Worm (Caenorhabditis elegans) whole organism, L3 larva: ENCODE results near the gene srj-25.

Experiments used
- R02D3.7 ChIP-seq: fragments of 150-350 bp; optimal IDR thresholded peaks from 2 replicates; lab custom pipeline; 2014; ENCODE audit warnings: missing biosample characterization, missing genetic modification characterization
- ZK546.5 ChIP-seq: sonication (generic microtip); optimal IDR thresholded peaks from 2 replicates; lab custom pipeline; 2017; ENCODE audit warnings: missing biosample characterization, missing genetic modification characterization
- aly-2 ChIP-seq: fragments of 150-350 bp; optimal IDR thresholded peaks from 2 replicates; lab custom pipeline; 2014; ENCODE audit warnings: missing biosample characterization, missing genetic modification characterization
- ama-1 ChIP-seq: fragments of 150-350 bp; optimal IDR thresholded peaks from 2 replicates; lab custom pipeline; 2018
- ceh-16 ChIP-seq: sonication (generic microtip); optimal IDR thresholded peaks from 2 replicates; lab custom pipeline; 2017; ENCODE audit warnings: missing biosample characterization, missing genetic modification characterization
- ceh-28 ChIP-seq: fragments of 150-350 bp; optimal IDR thresholded peaks from 2 replicates; lab custom pipeline; 2014; ENCODE audit warnings: missing biosample characterization, missing genetic modification reagents, missing genetic modification characterization
- ceh-82 ChIP-seq: fragments of 150-350 bp; optimal IDR thresholded peaks from 2 replicates; lab custom pipeline; 2014; ENCODE audit warnings: missing biosample characterization, missing genetic modification characterization
- ceh-9 ChIP-seq: sonication (generic microtip); optimal IDR thresholded peaks from 2 replicates; lab custom pipeline; 2018; ENCODE audit warnings: missing biosample characterization, missing genetic modification characterization
- daf-12 ChIP-seq: fragments of 150-350 bp; optimal IDR thresholded peaks from 2 replicates; lab custom pipeline; 2014; ENCODE audit warnings: missing biosample characterization, missing genetic modification reagents, missing genetic modification characterization
- egl-27 ChIP-seq: sonication (generic microtip); optimal IDR thresholded peaks from 4 replicates; lab custom pipeline; 2017; ENCODE audit warnings: missing biosample characterization, missing genetic modification reagents, missing genetic modification characterization
- egl-5 ChIP-seq: fragments of 150-350 bp; optimal IDR thresholded peaks from 2 replicates; lab custom pipeline; 2017; ENCODE audit warnings: missing biosample characterization, missing genetic modification reagents, missing genetic modification characterization, inconsistent platforms
- elt-1 ChIP-seq: fragments of 150-350 bp; optimal IDR thresholded peaks from 2 replicates; lab custom pipeline; 2014; ENCODE audit warnings: missing biosample characterization, missing genetic modification characterization
- elt-2 ChIP-seq: sonication (generic microtip); optimal IDR thresholded peaks from 2 replicates; lab custom pipeline; 2016; ENCODE audit warnings: missing genetic modification reagents, mild to moderate bottlenecking, missing genetic modification characterization, missing compliant biosample characterization
- elt-3 ChIP-seq, 3 experiments: fragments of 150-350 bp in 1 of 3; sonication (generic microtip) in 2 of 3; optimal IDR thresholded peaks; 2 replicates in 2 of 3; 4 replicates in 1 of 3; lab custom pipeline; 2014 to 2017; ENCODE audit warnings: missing biosample characterization in 3 of 3, missing genetic modification characterization in 3 of 3
- eor-1 ChIP-seq, 2 experiments: fragments of 150-350 bp; optimal IDR thresholded peaks; 2 replicates each; lab custom pipeline; 2014 to 2018; ENCODE audit warnings: missing biosample characterization in 2 of 2, missing genetic modification characterization in 2 of 2
- fkh-10 ChIP-seq: sonication (generic microtip); optimal IDR thresholded peaks from 2 replicates; lab custom pipeline; 2017; ENCODE audit warnings: missing biosample characterization, missing genetic modification reagents, missing genetic modification characterization
- fkh-2 ChIP-seq: fragments of 150-350 bp; optimal IDR thresholded peaks from 2 replicates; lab custom pipeline; 2014; ENCODE audit warnings: missing biosample characterization, missing genetic modification reagents, missing genetic modification characterization
- fos-1 ChIP-seq: fragments of 150-350 bp; optimal IDR thresholded peaks from 2 replicates; lab custom pipeline; 2014; ENCODE audit warnings: missing biosample characterization, missing genetic modification characterization
- hmg-11 ChIP-seq: sonication (generic microtip); optimal IDR thresholded peaks from 2 replicates; lab custom pipeline; 2016; ENCODE audit warnings: missing genetic modification characterization, missing compliant biosample characterization
- jun-1 ChIP-seq: fragments of 150-350 bp; optimal IDR thresholded peaks from 2 replicates; lab custom pipeline; 2014; ENCODE audit warnings: missing biosample characterization, missing genetic modification reagents, missing genetic modification characterization
- lin-15B ChIP-seq: fragments of 150-350 bp; optimal IDR thresholded peaks from 2 replicates; lab custom pipeline; 2014; ENCODE audit warnings: missing biosample characterization, missing genetic modification characterization
- lin-39 ChIP-seq: fragments of 150-350 bp; optimal IDR thresholded peaks from 2 replicates; lab custom pipeline; 2018; ENCODE audit warnings: missing biosample characterization, missing genetic modification reagents, missing genetic modification characterization
- lsy-12 ChIP-seq: sonication (generic microtip); optimal IDR thresholded peaks from 2 replicates; lab custom pipeline; 2016; ENCODE audit warnings: mild to moderate bottlenecking, missing genetic modification characterization, missing compliant biosample characterization
- mdl-1 ChIP-seq: fragments of 150-350 bp; optimal IDR thresholded peaks from 2 replicates; lab custom pipeline; 2014; ENCODE audit warnings: missing biosample characterization, missing genetic modification characterization
- mml-1 ChIP-seq: fragments of 150-350 bp; sonication (generic microtip); optimal IDR thresholded peaks from 3 replicates; lab custom pipeline; 2014; ENCODE audit warnings: missing biosample characterization, missing genetic modification characterization
- nfya-1 ChIP-seq: sonication (generic microtip); optimal IDR thresholded peaks from 2 replicates; lab custom pipeline; 2017; ENCODE audit warnings: missing genetic modification characterization, mild to moderate bottlenecking, missing compliant biosample characterization, antibody characterized with exemption, moderate library complexity; ENCODE audit not compliant: insufficient read depth
- nhr-11 ChIP-seq: fragments of 150-350 bp; optimal IDR thresholded peaks from 2 replicates; lab custom pipeline; 2014; ENCODE audit warnings: missing biosample characterization, missing genetic modification characterization
- nhr-12 ChIP-seq: fragments of 150-350 bp; optimal IDR thresholded peaks from 2 replicates; lab custom pipeline; 2014; ENCODE audit warnings: missing biosample characterization, missing genetic modification characterization
- nhr-23 ChIP-seq: fragments of 150-350 bp; optimal IDR thresholded peaks from 2 replicates; lab custom pipeline; 2014; ENCODE audit warnings: missing biosample characterization, missing genetic modification reagents, missing genetic modification characterization
- nhr-237 ChIP-seq: fragments of 150-350 bp; optimal IDR thresholded peaks from 2 replicates; lab custom pipeline; 2014; ENCODE audit warnings: missing biosample characterization, missing genetic modification characterization
- nhr-25 ChIP-seq: sonication (generic microtip); optimal IDR thresholded peaks from 2 replicates; lab custom pipeline; 2017; ENCODE audit warnings: missing biosample characterization, missing genetic modification characterization
- nhr-28 ChIP-seq: fragments of 150-350 bp; optimal IDR thresholded peaks from 2 replicates; lab custom pipeline; 2014; ENCODE audit warnings: missing biosample characterization, missing genetic modification characterization
- nhr-43 ChIP-seq: sonication (generic microtip); optimal IDR thresholded peaks from 2 replicates; lab custom pipeline; 2016; ENCODE audit warnings: mild to moderate bottlenecking, missing genetic modification characterization, missing compliant biosample characterization; ENCODE audit not compliant: poor library complexity, severe bottlenecking
- nhr-67 ChIP-seq: fragments of 150-350 bp; optimal IDR thresholded peaks from 2 replicates; lab custom pipeline; 2014; ENCODE audit warnings: missing biosample characterization, missing genetic modification characterization
- nhr-76 ChIP-seq: fragments of 150-350 bp; sonication (generic microtip); optimal IDR thresholded peaks from 5 replicates; lab custom pipeline; 2014; ENCODE audit warnings: missing biosample characterization, missing genetic modification characterization
- nhr-77 ChIP-seq: fragments of 150-350 bp; optimal IDR thresholded peaks from 2 replicates; lab custom pipeline; 2014; ENCODE audit warnings: missing biosample characterization, missing genetic modification characterization
- pha-4 ChIP-seq: fragments of 150-350 bp; optimal IDR thresholded peaks from 2 replicates; lab custom pipeline; 2014; ENCODE audit warnings: missing biosample characterization, missing genetic modification reagents, missing genetic modification characterization
- pqm-1 ChIP-seq: fragments of 150-350 bp; optimal IDR thresholded peaks from 2 replicates; lab custom pipeline; 2017; ENCODE audit warnings: missing biosample characterization, missing genetic modification characterization, inconsistent platforms
- sea-2 ChIP-seq: fragments of 150-350 bp; sonication (generic microtip); optimal IDR thresholded peaks from 4 replicates; lab custom pipeline; 2014; ENCODE audit warnings: missing biosample characterization, missing genetic modification reagents, missing genetic modification characterization
- skn-1 ChIP-seq: fragments of 150-350 bp; optimal IDR thresholded peaks from 2 replicates; lab custom pipeline; 2014; ENCODE audit warnings: missing biosample characterization, missing genetic modification characterization
- snpc-4 ChIP-seq: fragments of 150-350 bp; optimal IDR thresholded peaks from 2 replicates; lab custom pipeline; 2014; ENCODE audit warnings: missing biosample characterization, missing genetic modification characterization
- tbx-2 ChIP-seq: sonication (generic microtip); optimal IDR thresholded peaks from 2 replicates; lab custom pipeline; 2016; ENCODE audit warnings: mild to moderate bottlenecking, missing genetic modification characterization, missing compliant biosample characterization
- unc-39 ChIP-seq: sonication (generic microtip); optimal IDR thresholded peaks from 4 replicates; lab custom pipeline; 2017; ENCODE audit warnings: missing biosample characterization, missing genetic modification characterization
- unc-62 ChIP-seq: fragments of 150-350 bp; sonication (generic microtip); optimal IDR thresholded peaks from 4 replicates; lab custom pipeline; 2014; ENCODE audit warnings: missing biosample characterization, missing genetic modification reagents, missing genetic modification characterization
- zag-1 ChIP-seq: fragments of 150-350 bp; optimal IDR thresholded peaks from 2 replicates; lab custom pipeline; 2014; ENCODE audit warnings: missing biosample characterization, missing genetic modification characterization
- ztf-11 ChIP-seq: fragments of 150-350 bp; optimal IDR thresholded peaks from 2 replicates; lab custom pipeline; 2014; ENCODE audit warnings: missing biosample characterization, missing genetic modification characterization
- ztf-4 ChIP-seq: fragments of 150-350 bp; optimal IDR thresholded peaks from 2 replicates; lab custom pipeline; 2014; ENCODE audit warnings: missing biosample characterization, missing genetic modification characterization

Gene srj-25

DNA sequence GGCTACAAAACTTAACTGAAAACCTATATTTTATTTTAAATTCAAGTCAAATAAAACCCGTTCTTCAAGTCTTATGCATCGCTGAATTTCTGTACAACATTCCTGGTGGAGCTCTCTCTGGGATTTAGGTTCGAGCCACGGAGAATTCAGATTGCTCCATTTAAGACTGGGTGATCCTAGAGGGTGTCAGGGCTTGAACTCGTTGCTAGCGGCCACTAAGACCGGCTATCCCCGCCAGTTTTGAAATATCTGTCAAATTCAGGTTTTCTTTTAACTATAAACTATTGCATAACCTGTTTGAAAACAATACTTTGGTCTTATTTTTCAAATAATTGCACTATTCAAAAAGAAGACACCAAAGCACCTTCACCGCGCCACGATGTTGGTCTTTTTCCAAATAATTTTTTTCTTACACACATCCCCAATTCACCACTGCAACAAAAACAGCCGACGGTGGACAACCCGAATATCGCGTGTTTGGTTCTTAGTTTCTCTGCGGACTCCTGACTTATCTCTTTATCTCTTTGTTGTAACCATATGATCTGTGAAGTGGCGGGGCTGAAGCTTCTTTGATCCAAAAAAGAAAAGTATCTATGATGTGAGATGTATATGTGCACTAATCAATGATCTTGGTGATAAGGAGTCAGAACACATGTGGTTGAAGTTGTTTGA lies 7.1 kb downstream of the srj-25 start:
- TF ChIP-seq unc-39 (tag; lab: Kevin White, UChicago) (no peak), egl-5 (tag; lab: Kevin White, UChicago) (peak; percentile 31), zag-1 (tag; lab: Kevin White, UChicago) (no peak), skn-1 (tag; lab: Kevin White, UChicago) (no peak), nhr-28 (no peak), jun-1 (tag; lab: Kevin White, UChicago) (no peak), nhr-237 (no peak), ceh-82 (tag; lab: Kevin White, UChicago) (no peak), egl-27 (tag; lab: Kevin White, UChicago) (no peak), hmg-11 (tag; lab: Kevin White, UChicago) (no peak), ceh-9 (no peak), ceh-28 (tag; lab: Kevin White, UChicago) (no peak), fos-1 (no peak), ceh-16 (tag; lab: Kevin White, UChicago) (no peak), nhr-67 (tag; lab: Kevin White, UChicago) (no peak), nhr-76 (tag; lab: Kevin White, UChicago) (no peak), eor-1 (tag; optimal IDR thresholded peaks at IDR 0.05; lab: Kevin White, UChicago) (no peak), ZK546.5 (no peak), unc-62 (no peak), ama-1 (lab: Kevin White, UChicago) (peak; percentile 50), lsy-12 (tag; lab: Kevin White, UChicago) (peak; percentile 7), pqm-1 (tag; lab: Kevin White, UChicago) (peak; percentile 65), nhr-12 (tag; lab: Kevin White, UChicago) (no peak), sea-2 (no peak), nhr-77 (tag; lab: Kevin White, UChicago) (no peak), nhr-25 (peak; percentile 46), lin-39 (no peak), aly-2 (no peak), snpc-4 (tag; lab: Kevin White, UChicago) (peak; percentile 5), elt-1 (tag; lab: Kevin White, UChicago) (no peak), mml-1 (tag; lab: Kevin White, UChicago) (no peak), nhr-23 (peak; percentile 19), nfya-1 (peak; percentile 49), nhr-43 (tag; lab: Kevin White, UChicago) (peak; percentile 57), lin-15B (tag; lab: Kevin White, UChicago) (no peak), daf-12 (tag; lab: Kevin White, UChicago) (no peak), ztf-4 (tag; lab: Kevin White, UChicago) (no peak), pha-4 (tag; lab: Kevin White, UChicago) (peak; percentile 53), ztf-11 (no peak), tbx-2 (tag; lab: Kevin White, UChicago) (no peak), fkh-2 (tag; lab: Kevin White, UChicago) (no peak), elt-3 (tag; optimal IDR thresholded peaks at IDR 0.05; lab: Kevin White, UChicago) (no peak), mdl-1 (tag; lab: Kevin White, UChicago) (peak; percentile 38), fkh-10 (GFP tag; lab: Kevin White, UChicago) (no peak), R02D3.7 (no peak), nhr-11 (no peak), elt-2 (tag; lab: Kevin White, UChicago) (peak; percentile 77)
- TF ChIP-seq, all 47 proteins: peak for 12
